Fruit fly (Drosophila melanogaster): ENCODE data around the gene CG7322.

Gene CG7322

DNA sequence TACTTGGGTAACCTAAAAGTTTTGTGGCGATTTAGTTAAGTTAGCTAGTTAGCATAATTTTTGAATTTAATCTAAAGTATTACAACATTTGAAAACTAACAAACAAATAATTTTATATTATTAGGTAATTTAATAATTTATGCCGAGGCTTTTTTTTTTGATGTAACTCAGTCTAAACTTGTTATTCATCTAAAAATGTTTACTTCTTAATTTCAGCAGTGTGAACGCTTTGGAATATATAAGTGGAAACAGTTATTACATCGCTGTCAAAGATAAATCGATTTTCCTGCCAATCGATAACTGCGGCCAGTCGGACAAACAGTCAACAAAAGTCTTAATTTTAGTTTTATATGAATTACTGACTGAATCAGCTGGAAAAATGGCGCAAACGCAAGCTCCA, 359 bp upstream of the CG7322 start, which contains the start of gene Usp39 (continued):
- TF ChIP-seq h (optimal IDR thresholded peaks at IDR 0.05): no peak
- TF ChIP-seq salm (tag; optimal IDR thresholded peaks at IDR 0.05): no peak
- TF ChIP-seq CG31441 (GFP tag; IDR thresholded peaks at IDR 0.05): no peak; the same call in 1 of the 2 replicates
- peak; percentile 32 for TF ChIP-seq Hr3 (GFP tag; optimal IDR thresholded peaks at IDR 0.05)
- no peak for TF ChIP-seq tx (GFP tag; optimal IDR thresholded peaks at IDR 0.05)
- no peak for TF ChIP-seq CG11085 (GFP tag; IDR thresholded peaks at IDR 0.05)
- no peak for TF ChIP-seq Stat92E (GFP tag; optimal IDR thresholded peaks at IDR 0.05)
- TF ChIP-seq HHEX (GFP tag; optimal IDR thresholded peaks at IDR 0.05): no peak
- TF ChIP-seq ttk (GFP tag; IDR thresholded peaks at IDR 0.05): no peak
- no peak for TF ChIP-seq CG10274 (GFP tag; optimal IDR thresholded peaks at IDR 0.05)
- TF ChIP-seq wek (GFP tag; optimal IDR thresholded peaks at IDR 0.05): no peak
- no peak for TF ChIP-seq Abd-B (GFP tag; optimal IDR thresholded peaks at IDR 0.05)
- no peak for TF ChIP-seq Usf (GFP tag; optimal IDR thresholded peaks at IDR 0.05)
- TF ChIP-seq CrebB (tag; optimal IDR thresholded peaks at IDR 0.05): no peak
- no peak for TF ChIP-seq Drgx (GFP tag; IDR thresholded peaks at IDR 0.05)
- TF ChIP-seq CG17612 (GFP tag; IDR thresholded peaks at IDR 0.05): no peak
- no peak for TF ChIP-seq Poxn (GFP tag; IDR thresholded peaks at IDR 0.05)
- no peak for TF ChIP-seq grn (GFP tag; optimal IDR thresholded peaks at IDR 0.05)
- no peak for TF ChIP-seq crp (GFP tag; optimal IDR thresholded peaks at IDR 0.05)
- no peak for TF ChIP-seq CG31388 (GFP tag; optimal IDR thresholded peaks at IDR 0.05)
- TF ChIP-seq CG12071 (GFP tag; optimal IDR thresholded peaks at IDR 0.05): no peak
- TF ChIP-seq Gug (GFP tag; IDR thresholded peaks at IDR 0.05): no peak
- TF ChIP-seq CG15011 (GFP tag; optimal IDR thresholded peaks at IDR 0.05): no peak
- no peak for TF ChIP-seq Dad (GFP tag; optimal IDR thresholded peaks at IDR 0.05)
- TF ChIP-seq sisA (GFP tag; IDR thresholded peaks at IDR 0.05): no peak
- TF ChIP-seq Hmx (GFP tag; optimal IDR thresholded peaks at IDR 0.05): no peak
- TF ChIP-seq ase (GFP tag; IDR thresholded peaks at IDR 0.05): no peak
- no peak for TF ChIP-seq Oli (tag; optimal IDR thresholded peaks at IDR 0.05)
- TF ChIP-seq CG3847 (GFP tag; IDR thresholded peaks at IDR 0.05): no peak
- TF ChIP-seq HLHmδ (GFP tag; optimal IDR thresholded peaks at IDR 0.05): no peak
- peak; percentile 26 for TF ChIP-seq MESR4 (GFP tag; optimal IDR thresholded peaks at IDR 0.05)
- no peak for TF ChIP-seq fd64A (GFP tag; optimal IDR thresholded peaks at IDR 0.05)
- TF ChIP-seq ems (GFP tag; optimal IDR thresholded peaks at IDR 0.05): no peak
- TF ChIP-seq CG8089 (GFP tag; optimal IDR thresholded peaks at IDR 0.05): no peak
- TF ChIP-seq CG7357 (GFP tag; IDR thresholded peaks at IDR 0.05): peak; percentile 99
- TF ChIP-seq Mes4 (GFP tag; optimal IDR thresholded peaks at IDR 0.05): no peak
- no peak for TF ChIP-seq nerfin-1 (tag; optimal IDR thresholded peaks at IDR 0.05)
- no peak for TF ChIP-seq Hsf (GFP tag; optimal IDR thresholded peaks at IDR 0.05)
- no peak for TF ChIP-seq CG7839 (tag; optimal IDR thresholded peaks at IDR 0.05)
- no peak for TF ChIP-seq yki (optimal IDR thresholded peaks at IDR 0.05)
- TF ChIP-seq CG7556 (GFP tag; optimal IDR thresholded peaks at IDR 0.05): no peak
- no peak for TF ChIP-seq tin (GFP tag; optimal IDR thresholded peaks at IDR 0.05)
- TF ChIP-seq lov (optimal IDR thresholded peaks at IDR 0.05): no peak
- no peak for TF ChIP-seq lov (GFP tag; IDR thresholded peaks at IDR 0.05)
- no peak for TF ChIP-seq CG14014 (GFP tag; IDR thresholded peaks at IDR 0.05)
- TF ChIP-seq crol (GFP tag; IDR thresholded peaks at IDR 0.05): no peak
- TF ChIP-seq CG10979 (tag; optimal IDR thresholded peaks at IDR 0.05): peak; percentile 4
- no peak for TF ChIP-seq CG14050 (GFP tag; IDR thresholded peaks at IDR 0.05)
- TF ChIP-seq cad (GFP tag; optimal IDR thresholded peaks at IDR 0.05): no peak
- TF ChIP-seq CG12769 (tag; optimal IDR thresholded peaks at IDR 0.05): no peak
- no peak for TF ChIP-seq fu2 (GFP tag; optimal IDR thresholded peaks at IDR 0.05)
- no peak; the same call in 2 of the 3 replicates for TF ChIP-seq zfh1 (GFP tag; IDR thresholded peaks at IDR 0.05)
- no peak for TF ChIP-seq exex (tag; optimal IDR thresholded peaks at IDR 0.05)
